3 worm cellular contexts compared by ENCODE assay signal in genomic region chrIV:5671325-5671724, ce11.
TF ChIP-seq lines count a peak whose summit lies in the region.

No protein-coding gene starts in this region.

TF ChIP-seq in whole organism, L1 larva, 84 proteins besides CTCF, POLR2A, EP300 and RAD21:
- no peak for TF ChIP-seq alr-1 (tag; optimal IDR thresholded peaks at IDR 0.05; lab: Kevin White, UChicago; ENCODE audit: borderline replicate concordance)
- TF ChIP-seq nhr-85 (tag; lab: Kevin White, UChicago) = peak; percentile 57
TF ChIP-seq in whole organism, L1 larva: peak in this region for 1.

TF ChIP-seq in whole organism, L2 larva, 48 proteins besides CTCF, POLR2A, EP300 and RAD21:
- TF ChIP-seq ztf-1 (GFP tag; conservative IDR thresholded peaks at IDR 0.05; lab: Robert Waterston, UW) = no peak
- peak; percentile 62 for TF ChIP-seq F13H6.1 (tag; optimal IDR thresholded peaks at IDR 0.05; lab: Kevin White, UChicago)

TF ChIP-seq in whole organism, L3 larva, 47 proteins besides CTCF, POLR2A, EP300 and RAD21:
- TF ChIP-seq lin-15B (tag; optimal IDR thresholded peaks at IDR 0.05; lab: Kevin White, UChicago) (no peak), pha-4 (tag; optimal IDR thresholded peaks at IDR 0.05; lab: Kevin White, UChicago) (peak; percentile 86)
